Worm (Caenorhabditis elegans): Measurements from ENCODE around the gene srg-46.

ce11 chrV:13369663-13370062 lies 6.1 kb downstream of the srg-46 start:
- TF ChIP-seq ama-1 (optimal IDR thresholded peaks at IDR 0.05) (no peak), pha-4 (GFP tag; IDR thresholded peaks at IDR 0.05) (no peak), pha-4 (tag; optimal IDR thresholded peaks at IDR 0.05) (no peak), nhr-11 (tag; optimal IDR thresholded peaks at IDR 0.05) (no peak), aly-2 (tag; optimal IDR thresholded peaks at IDR 0.05) (no peak), zfp-2 (tag; optimal IDR thresholded peaks at IDR 0.05) (no peak), aha-1 (tag) (no peak)
